Worm (Caenorhabditis elegans) whole organism, L2 larva: ENCODE measurements around the gene T01B10.5.

Experiments used
- dmd-4 ChIP-seq: sonication (generic microtip); optimal IDR thresholded peaks from 2 replicates; lab custom pipeline; 2017; ENCODE audit warnings: missing biosample characterization, missing genetic modification characterization
- nhr-237 ChIP-seq: fragments of 150-350 bp; optimal IDR thresholded peaks from 2 replicates; lab custom pipeline; 2014; ENCODE audit warnings: missing biosample characterization, missing genetic modification characterization
- unc-62 ChIP-seq: fragments of 150-350 bp; optimal IDR thresholded peaks from 2 replicates; lab custom pipeline; 2014; ENCODE audit warnings: missing biosample characterization, missing genetic modification reagents, missing genetic modification characterization

DNA sequence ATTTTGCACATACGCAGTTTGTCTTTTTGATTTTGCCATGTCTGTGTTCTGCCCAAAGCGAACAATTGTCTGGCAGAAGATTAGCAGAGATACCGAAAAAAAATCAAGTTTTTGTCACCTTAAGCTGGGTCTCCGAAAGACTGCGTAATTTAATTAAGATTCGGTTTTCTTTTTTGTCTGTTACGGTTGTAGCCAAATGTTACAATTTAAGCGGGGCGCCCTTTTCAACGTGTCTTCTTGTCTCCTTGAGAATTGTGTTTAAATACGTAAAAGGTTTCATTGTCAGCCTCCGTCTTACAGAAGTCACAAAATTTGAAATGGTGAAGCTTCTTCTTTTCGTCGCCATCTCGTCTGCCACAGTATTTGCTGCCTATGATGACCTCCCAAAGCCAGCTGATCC lies 4.6 kb downstream of the T01B10.5 start, which contains the start of gene grd-14:
- TF ChIP-seq unc-62 (GFP tag; lab: Kevin White, UChicago) (no peak), dmd-4 (tag; lab: Kevin White, UChicago) (no peak), nhr-237 (tag; lab: Kevin White, UChicago) (no peak)
